Worm (Caenorhabditis elegans): ENCODE measurements around the gene daf-1.
A peak's percentile ranks its signal among the peaks of the same experiment; 100 is the strongest.

Gene daf-1

DNA sequence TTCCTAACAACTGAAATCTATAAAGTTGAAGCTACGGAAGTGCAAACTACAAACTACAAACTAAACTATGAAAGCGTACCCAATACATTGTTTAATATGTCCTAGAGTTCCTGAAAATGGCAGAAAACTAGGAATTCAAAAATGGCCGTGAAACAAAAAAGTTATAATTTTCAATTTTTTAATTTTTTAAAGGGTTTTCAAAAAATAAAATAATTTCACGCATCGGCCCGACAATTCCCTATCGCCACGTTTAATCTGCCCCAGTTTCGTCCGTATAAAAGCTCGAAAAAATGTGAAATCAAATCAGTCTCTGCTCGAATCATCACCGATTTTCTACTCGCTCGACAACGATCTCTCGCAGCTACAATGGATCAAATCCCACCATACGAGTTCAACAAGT lies 26.4 kb downstream of the daf-1 start, which contains the start of gene Y38C1AA.7:
TSS of gene Y38C1AA.7 (plus strand) at position 301 of the 400 bp plus-strand sequence.
- no peak for TF ChIP-seq nhr-28 (tag; optimal IDR thresholded peaks at IDR 0.05)
- no peak for TF ChIP-seq xbp-1 (tag; optimal IDR thresholded peaks at IDR 0.05)
- no peak for TF ChIP-seq lin-15B (tag; optimal IDR thresholded peaks at IDR 0.05)
- no peak for TF ChIP-seq ceh-63 (GFP tag; optimal IDR thresholded peaks at IDR 0.05)
- no peak for TF ChIP-seq jun-1 (tag; optimal IDR thresholded peaks at IDR 0.05)

DNA sequence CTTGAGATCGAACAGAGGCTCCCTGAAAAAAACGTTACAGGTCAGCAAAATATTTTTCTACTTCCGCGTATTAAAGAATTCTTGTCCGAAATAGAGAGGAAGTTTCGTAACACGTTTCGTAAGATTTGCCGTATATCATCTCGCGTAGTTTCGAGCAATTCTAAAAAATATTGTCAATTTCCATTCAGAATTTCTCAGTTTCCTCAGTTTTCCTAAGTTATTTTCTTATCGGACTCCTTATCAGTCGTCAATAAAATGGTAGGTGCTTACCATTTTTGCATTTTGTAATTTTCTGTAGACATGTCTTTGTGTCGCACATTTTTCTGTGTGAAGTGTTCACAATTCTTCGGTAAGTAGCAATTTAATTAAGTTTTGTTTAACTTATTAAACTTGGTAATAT lies 27.6 kb downstream of the daf-1 start, which contains the start of gene Y38C1AA.19:
TSS of gene Y38C1AA.19 (plus strand) at position 301 of the 400 bp plus-strand sequence.
- TF ChIP-seq jun-1 (tag; optimal IDR thresholded peaks at IDR 0.05) = no peak
- TF ChIP-seq nhr-19 (GFP tag; conservative IDR thresholded peaks at IDR 0.05) = no peak
- no peak for TF ChIP-seq nhr-28 (tag; optimal IDR thresholded peaks at IDR 0.05)
- TF ChIP-seq aha-1 (tag; optimal IDR thresholded peaks at IDR 0.05) = no peak
- no peak for TF ChIP-seq nhr-77 (tag; optimal IDR thresholded peaks at IDR 0.05)
- TF ChIP-seq nhr-76 (tag; optimal IDR thresholded peaks at IDR 0.05) = no peak
- no peak for TF ChIP-seq ceh-63 (GFP tag; optimal IDR thresholded peaks at IDR 0.05)
- TF ChIP-seq ets-5 (GFP tag; IDR thresholded peaks at IDR 0.05) = no peak
- no peak for TF ChIP-seq unc-130 (tag; optimal IDR thresholded peaks at IDR 0.05)
- no peak for TF ChIP-seq grh-1 (GFP tag; IDR thresholded peaks at IDR 0.05)

DNA sequence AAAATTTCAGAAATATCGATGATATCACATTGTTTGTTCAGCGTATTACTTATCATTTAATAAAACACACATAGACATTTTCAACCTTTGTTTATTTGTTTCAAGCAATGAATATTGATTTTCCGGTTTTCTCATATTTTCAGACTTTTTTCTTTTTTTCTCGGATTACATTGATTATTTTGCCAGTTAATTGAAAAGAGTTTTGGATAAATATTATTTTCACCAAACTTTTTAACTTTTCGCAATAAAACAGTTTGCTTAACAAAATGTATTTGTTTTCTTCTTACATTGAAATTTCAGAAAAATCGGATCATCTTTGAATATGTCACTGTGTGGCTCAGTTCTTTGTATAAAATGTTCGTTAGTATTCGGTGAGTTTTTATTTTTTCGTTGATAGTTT lies 30.3 kb downstream of the daf-1 start, which contains the start of gene Y38C1AA.6:
TSS of gene Y38C1AA.6 (plus strand) at position 301 of the 400 bp plus-strand sequence.
- TF ChIP-seq dpl-1 (GFP tag; optimal IDR thresholded peaks at IDR 0.05) = no peak
- TF ChIP-seq unc-62 (GFP tag; optimal IDR thresholded peaks at IDR 0.05) = no peak
- no peak for TF ChIP-seq nhr-12 (tag; optimal IDR thresholded peaks at IDR 0.05)
- TF ChIP-seq unc-30 (tag; optimal IDR thresholded peaks at IDR 0.05) = no peak
- TF ChIP-seq fkh-4 (tag; optimal IDR thresholded peaks at IDR 0.05; ENCODE audit: borderline replicate concordance) = no peak

DNA sequence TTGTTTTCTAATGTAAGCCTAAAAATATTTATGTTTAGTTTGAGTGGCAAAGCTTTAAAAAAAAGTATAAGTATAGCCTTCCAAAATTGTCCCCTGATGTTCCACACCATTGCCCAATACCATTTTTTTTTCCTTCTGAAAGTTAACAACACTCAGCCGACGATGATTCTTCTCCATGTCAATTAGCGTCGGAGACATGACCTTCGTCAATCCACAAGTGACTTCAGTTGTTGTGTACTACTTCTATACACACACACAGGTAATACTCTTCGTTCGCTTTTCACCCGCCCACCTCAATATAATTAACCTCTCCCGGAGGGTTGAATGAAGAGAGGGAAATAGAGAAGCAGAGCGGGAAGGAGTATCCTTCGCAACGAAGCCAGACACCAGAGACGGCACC lies 32.6 kb downstream of the daf-1 start, which contains the start of gene cutl-24:
TSS of gene cutl-24 (plus strand) at position 301 of the 400 bp plus-strand sequence.
- TF ChIP-seq hlh-4 (tag; optimal IDR thresholded peaks at IDR 0.05) (no peak), efl-3 (GFP tag; optimal IDR thresholded peaks at IDR 0.05) (no peak), hlh-17 (GFP tag; optimal IDR thresholded peaks at IDR 0.05; ENCODE audit: borderline replicate concordance) (no peak), blmp-1 (tag; optimal IDR thresholded peaks at IDR 0.05) (peak; percentile 18), ztf-11 (tag; optimal IDR thresholded peaks at IDR 0.05) (no peak), pqm-1 (tag; optimal IDR thresholded peaks at IDR 0.05) (no peak), F16B12.6 (tag; optimal IDR thresholded peaks at IDR 0.05) (no peak), nhr-85 (tag) (peak; percentile 61), sox-4 (tag; optimal IDR thresholded peaks at IDR 0.05) (no peak), egl-13 (tag; optimal IDR thresholded peaks at IDR 0.05) (no peak)

DNA sequence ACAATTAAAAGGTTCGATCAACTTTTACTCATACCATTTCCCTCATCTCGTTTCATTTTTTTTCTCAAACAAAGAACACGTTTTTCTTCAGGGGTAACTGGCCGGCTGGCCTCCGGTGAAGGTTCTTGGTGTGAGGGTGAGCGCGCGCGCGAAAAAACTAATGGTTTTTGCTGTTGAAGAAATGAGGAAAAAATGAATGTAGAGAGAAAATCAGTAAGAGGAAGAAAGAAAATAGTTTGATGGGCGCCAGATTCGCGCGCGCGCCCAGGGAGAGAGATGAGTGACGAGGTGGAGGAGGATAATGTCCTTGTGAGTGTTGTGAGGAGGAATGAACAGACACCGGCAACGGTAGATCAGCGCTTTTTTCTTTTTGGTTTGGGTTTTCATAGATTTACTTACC lies 38.8 kb downstream of the daf-1 start:
- TF ChIP-seq ceh-82 (tag; optimal IDR thresholded peaks at IDR 0.05) (peak in 1 of 3 experiments; percentile 10), irx-1 (tag; optimal IDR thresholded peaks at IDR 0.05) (no peak), lin-35 (GFP tag; optimal IDR thresholded peaks at IDR 0.05) (peak in 1 of 2 experiments; percentile 40), sup-37 (GFP tag; optimal IDR thresholded peaks at IDR 0.05) (no peak), nhr-20 (tag; optimal IDR thresholded peaks at IDR 0.05) (peak; percentile 12), dpl-1 (GFP tag; optimal IDR thresholded peaks at IDR 0.05) (peak in 1 of 3 experiments; percentile 38), nhr-84 (tag; optimal IDR thresholded peaks at IDR 0.05) (no peak), lin-14 (GFP tag; optimal IDR thresholded peaks at IDR 0.05) (peak; percentile 74), blmp-1 (tag; optimal IDR thresholded peaks at IDR 0.05) (peak; percentile 89), snu-23 (GFP tag; optimal IDR thresholded peaks at IDR 0.05) (peak; percentile 33), nhr-11 (tag; optimal IDR thresholded peaks at IDR 0.05) (no peak), mep-1 (tag; optimal IDR thresholded peaks at IDR 0.05) (peak; percentile 31), ztf-11 (tag; optimal IDR thresholded peaks at IDR 0.05) (no peak)

Measured in whole organism, L1 larva.